Worm (Caenorhabditis elegans) whole organism, early embryonic: Measurements from ENCODE around the gene parg-2.

Experiments used
- B0310.2 ChIP-seq: sonication (generic microtip); optimal IDR thresholded peaks from 2 replicates; lab custom pipeline; 2016; ENCODE audit warnings: mild to moderate bottlenecking, missing genetic modification characterization, missing compliant biosample characterization
- F13C5.2 ChIP-seq: sonication (generic microtip); optimal IDR thresholded peaks from 2 replicates; lab custom pipeline; 2017; ENCODE audit warnings: mild to moderate bottlenecking, missing genetic modification characterization, inconsistent platforms, missing compliant biosample characterization
- aly-1 ChIP-seq: sonication (generic microtip); optimal IDR thresholded peaks from 2 replicates; lab custom pipeline; 2016; ENCODE audit warnings: missing genetic modification characterization, missing compliant biosample characterization
- ama-1 ChIP-seq: fragments of 150-350 bp; optimal IDR thresholded peaks from 2 replicates; lab custom pipeline; 2014
- ceh-13 ChIP-seq: fragments of 200-800 bp; sonication (Bioruptor generic); optimal IDR thresholded peaks from 2 replicates; lab custom pipeline; 2018; ENCODE audit warnings: mild to moderate bottlenecking, missing genetic modification characterization, missing compliant biosample characterization
- ets-7 ChIP-seq: sonication (generic microtip); optimal IDR thresholded peaks from 2 replicates; lab custom pipeline; 2016; ENCODE audit warnings: missing genotype, missing genetic modification characterization, missing compliant biosample characterization
- flt-1 ChIP-seq: fragments of 200-800 bp; sonication (Bioruptor generic); IDR thresholded peaks from 2 replicates; pipeline ENCODE4 v1.3.6; 2022; ENCODE audit warnings: missing genetic modification characterization, missing compliant biosample characterization
- hmbx-1 ChIP-seq: sonication (generic microtip); optimal IDR thresholded peaks from 2 replicates; lab custom pipeline; 2016; ENCODE audit warnings: mild to moderate bottlenecking, missing genetic modification characterization, missing compliant biosample characterization
- pes-1 ChIP-seq: fragments of 200-800 bp; sonication (Bioruptor generic); IDR thresholded peaks from 2 replicates; pipeline ENCODE4 v1.3.6; 2022; ENCODE audit warnings: missing genetic modification reagents, missing genetic modification characterization, missing compliant biosample characterization
- sea-1 ChIP-seq: fragments of 200-800 bp; sonication (Bioruptor generic); conservative IDR thresholded peaks from 2 replicates; pipeline ENCODE4 v1.3.6; 2022; ENCODE audit warnings: missing genetic modification characterization, missing compliant biosample characterization
- tbx-11 ChIP-seq: fragments of 200-800 bp; sonication (Bioruptor generic); IDR thresholded peaks from 2 replicates; pipeline ENCODE4 v1.3.6; 2022; ENCODE audit warnings: missing genetic modification characterization, missing compliant biosample characterization
- tbx-37 ChIP-seq: fragments of 200-800 bp; sonication (Bioruptor generic); conservative IDR thresholded peaks from 2 replicates; pipeline ENCODE4 v1.3.6; 2022; ENCODE audit warnings: missing genetic modification reagents, missing genetic modification characterization, missing compliant biosample characterization
- tra-4 ChIP-seq: sonication (generic microtip); optimal IDR thresholded peaks from 2 replicates; lab custom pipeline; 2017; ENCODE audit warnings: missing genetic modification characterization, missing compliant biosample characterization

DNA sequence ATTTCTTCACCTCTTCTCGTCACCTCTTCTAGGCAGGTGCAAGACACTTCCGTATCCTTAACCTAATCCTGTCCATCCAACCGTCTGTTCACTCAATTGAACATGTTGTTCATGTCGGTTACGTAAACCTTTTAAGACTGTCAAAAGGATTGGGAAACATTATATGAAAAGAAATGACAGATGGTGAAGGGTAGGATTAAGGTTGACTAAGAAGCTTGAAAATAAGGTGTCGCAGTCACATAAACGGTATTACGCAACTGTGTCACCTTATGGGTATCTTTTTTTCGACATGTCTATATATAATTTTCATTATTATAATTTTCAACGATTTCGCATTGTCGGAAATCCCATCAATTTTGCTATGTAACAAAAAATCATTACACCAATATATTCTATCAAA, 7.9 kb upstream of the parg-2 start:
- TF ChIP-seq flt-1 (GFP tag; lab: Robert Waterston, UW), result no peak
- TF ChIP-seq aly-1 (tag; lab: Kevin White, UChicago), result no peak
- no peak for TF ChIP-seq hmbx-1
- TF ChIP-seq sea-1 (GFP tag; lab: Robert Waterston, UW), result no peak
- TF ChIP-seq ama-1, result no peak
- TF ChIP-seq tbx-11 (GFP tag; lab: Robert Waterston, UW), result no peak
- no peak for TF ChIP-seq tbx-37 (GFP tag; lab: Robert Waterston, UW)
- TF ChIP-seq tra-4 (tag; lab: Kevin White, UChicago), result no peak
- TF ChIP-seq pes-1, result no peak
- no peak for TF ChIP-seq ets-7 (tag; lab: Kevin White, UChicago)
- TF ChIP-seq B0310.2, result no peak
- no peak for TF ChIP-seq F13C5.2 (tag; lab: Kevin White, UChicago)
- no peak for TF ChIP-seq ceh-13
